Fruit fly (Drosophila melanogaster) whole organism, wandering third instar larva: ENCODE data around the gene GlnRS.

Experiments used
- Abd-B ChIP-seq: fragments of >200 bp; optimal IDR thresholded peaks from 2 replicates; lab custom pipeline; 2017; ENCODE audit warnings: missing biosample characterization, missing genetic modification characterization
- CG9705 ChIP-seq: fragments of 200-800 bp; sonication (Bioruptor generic); optimal IDR thresholded peaks from 2 replicates; lab custom pipeline; 2018; ENCODE audit warnings: missing biosample characterization, mild to moderate bottlenecking, missing genetic modification characterization
- CrebA ChIP-seq: fragments of 200-800 bp; sonication (Bioruptor generic); optimal IDR thresholded peaks from 2 replicates; lab custom pipeline; 2016; ENCODE audit warnings: missing biosample characterization, mild to moderate bottlenecking, missing genetic modification characterization, borderline replicate concordance
- Dif ChIP-seq: fragments of 200-275, 200-300 bp; sonication (Bioruptor generic); optimal IDR thresholded peaks from 2 replicates; lab custom pipeline; 2018; ENCODE audit warnings: missing biosample characterization, missing genetic modification characterization; ENCODE audit not compliant: partially characterized antibody
- HLH106 ChIP-seq: fragments of 200-800 bp; optimal IDR thresholded peaks from 3 replicates; lab custom pipeline; 2019; ENCODE audit warnings: missing biosample characterization, mild to moderate bottlenecking, missing genetic modification characterization, moderate library complexity
- Hnf4 ChIP-seq: fragments of 200-800 bp; sonication (Bioruptor generic); optimal IDR thresholded peaks from 2 replicates; lab custom pipeline; 2016; ENCODE audit warnings: missing biosample characterization, mild to moderate bottlenecking, missing genetic modification characterization
- Hr78 ChIP-seq: fragments of >200 bp; optimal IDR thresholded peaks from 2 replicates; lab custom pipeline; 2017; ENCODE audit warnings: missing biosample characterization, missing genetic modification characterization
- Hr83 ChIP-seq: fragments of 200-300 bp; sonication (Bioruptor generic); optimal IDR thresholded peaks from 2 replicates; lab custom pipeline; 2016; ENCODE audit warnings: missing biosample characterization, mild to moderate bottlenecking, missing genetic modification characterization, moderate library complexity; ENCODE audit not compliant: poor library complexity, severe bottlenecking
- Jra ChIP-seq: sonication (Bioruptor generic); optimal IDR thresholded peaks from 2 replicates; lab custom pipeline; 2016; ENCODE audit warnings: missing biosample characterization, missing genetic modification characterization
- Mio ChIP-seq: sonication (Bioruptor generic); optimal IDR thresholded peaks from 2 replicates; lab custom pipeline; 2016; ENCODE audit warnings: missing biosample characterization, missing genetic modification characterization
- N ChIP-seq: fragments of >200 bp; optimal IDR thresholded peaks from 2 replicates; lab custom pipeline; 2018; ENCODE audit warnings: missing biosample characterization, missing external identifiers, missing genetic modification characterization
- OdsH ChIP-seq: fragments of 200-800 bp; sonication (Bioruptor generic); optimal IDR thresholded peaks from 2 replicates; lab custom pipeline; 2016; ENCODE audit warnings: missing biosample characterization, mild to moderate bottlenecking, missing genetic modification characterization
- Rel ChIP-seq, 2 experiments: fragments of 200-800 bp; sonication (Bioruptor generic) in 1 of 2; optimal IDR thresholded peaks; 2 replicates in 1 of 2; 3 replicates in 1 of 2; lab custom pipeline; 2016 to 2019; ENCODE audit warnings: mild to moderate bottlenecking in 2 of 2, missing biosample characterization in 2 of 2, missing genetic modification characterization in 2 of 2, moderate library complexity in 1 of 2
- Sp1 ChIP-seq: fragments of 200-800 bp; sonication (Bioruptor generic); optimal IDR thresholded peaks from 3 replicates; lab custom pipeline; 2019; ENCODE audit warnings: missing biosample characterization, mild to moderate bottlenecking, missing genetic modification characterization, moderate library complexity
- Vsx2 ChIP-seq: fragments of 200-300, 225-300 bp; sonication (Bioruptor generic); optimal IDR thresholded peaks from 2 replicates; lab custom pipeline; 2018; ENCODE audit warnings: missing biosample characterization, missing genetic modification characterization; ENCODE audit not compliant: partially characterized antibody
- br ChIP-seq: fragments of 200-800 bp; sonication (Bioruptor generic); optimal IDR thresholded peaks from 2 replicates; lab custom pipeline; 2016; ENCODE audit warnings: missing biosample characterization, missing genetic modification characterization
- brk ChIP-seq: fragments of 200-800 bp; sonication (Bioruptor generic); optimal IDR thresholded peaks from 2 replicates; lab custom pipeline; 2016; ENCODE audit warnings: missing biosample characterization, mild to moderate bottlenecking, missing genetic modification characterization
- dl ChIP-seq, 2 experiments: fragments of 175-275, 200-275 bp in 1 of 2; fragments of 200-275 bp in 1 of 2; sonication (Bioruptor generic); optimal IDR thresholded peaks; lab custom pipeline; 2018; ENCODE audit warnings: mild to moderate bottlenecking in 2 of 2, missing biosample characterization in 2 of 2, missing genetic modification characterization in 2 of 2, moderate library complexity in 2 of 2; ENCODE audit not compliant: partially characterized antibody in 2 of 2, insufficient read depth in 1 of 2
- dsf ChIP-seq: sonication (Bioruptor generic); optimal IDR thresholded peaks from 2 replicates; lab custom pipeline; 2016; ENCODE audit warnings: missing biosample characterization, missing genetic modification characterization, borderline replicate concordance
- ey ChIP-seq: fragments of 200-800 bp; sonication (Bioruptor generic); optimal IDR thresholded peaks from 2 replicates; lab custom pipeline; 2016; ENCODE audit warnings: missing biosample characterization, missing genetic modification characterization
- foxo ChIP-seq, 2 experiments: fragments of 200-800 bp; sonication (Bioruptor generic); optimal IDR thresholded peaks; 2 replicates in 1 of 2; 3 replicates in 1 of 2; lab custom pipeline; 2016 to 2017; ENCODE audit warnings: missing biosample characterization in 2 of 2, missing genetic modification characterization in 2 of 2
- fru ChIP-seq: fragments of 200-800 bp; sonication (Bioruptor generic); optimal IDR thresholded peaks from 3 replicates; lab custom pipeline; 2016; ENCODE audit warnings: missing biosample characterization, mild to moderate bottlenecking, missing genetic modification characterization
- h ChIP-seq: fragments of 200-800 bp; sonication (Bioruptor generic); optimal IDR thresholded peaks from 3 replicates; lab custom pipeline; 2016; ENCODE audit warnings: missing biosample characterization, mild to moderate bottlenecking, missing genetic modification characterization
- pan ChIP-seq: fragments of >200 bp; optimal IDR thresholded peaks from 2 replicates; lab custom pipeline; 2017
- psq ChIP-seq: fragments of 200-800 bp; sonication (Bioruptor generic); optimal IDR thresholded peaks from 3 replicates; lab custom pipeline; 2017; ENCODE audit warnings: missing biosample characterization, mild to moderate bottlenecking, missing genetic modification characterization, moderate library complexity
- rgr ChIP-seq: fragments of 200-800 bp; sonication (Bioruptor generic); optimal IDR thresholded peaks from 3 replicates; lab custom pipeline; 2016; ENCODE audit warnings: missing biosample characterization, mild to moderate bottlenecking, missing genetic modification characterization
- sage ChIP-seq: fragments of 200-800 bp; sonication (Bioruptor generic); optimal IDR thresholded peaks from 2 replicates; lab custom pipeline; 2016; ENCODE audit warnings: missing biosample characterization, mild to moderate bottlenecking, missing genetic modification characterization
- sv ChIP-seq: fragments of 200-800 bp; sonication (Bioruptor generic); optimal IDR thresholded peaks from 3 replicates; lab custom pipeline; 2016; ENCODE audit warnings: missing biosample characterization, missing genetic modification characterization
- woc ChIP-seq: sonication (Bioruptor generic); optimal IDR thresholded peaks from 2 replicates; lab custom pipeline; 2016; ENCODE audit warnings: missing biosample characterization, mild to moderate bottlenecking, missing genetic modification characterization

Gene GlnRS

DNA sequence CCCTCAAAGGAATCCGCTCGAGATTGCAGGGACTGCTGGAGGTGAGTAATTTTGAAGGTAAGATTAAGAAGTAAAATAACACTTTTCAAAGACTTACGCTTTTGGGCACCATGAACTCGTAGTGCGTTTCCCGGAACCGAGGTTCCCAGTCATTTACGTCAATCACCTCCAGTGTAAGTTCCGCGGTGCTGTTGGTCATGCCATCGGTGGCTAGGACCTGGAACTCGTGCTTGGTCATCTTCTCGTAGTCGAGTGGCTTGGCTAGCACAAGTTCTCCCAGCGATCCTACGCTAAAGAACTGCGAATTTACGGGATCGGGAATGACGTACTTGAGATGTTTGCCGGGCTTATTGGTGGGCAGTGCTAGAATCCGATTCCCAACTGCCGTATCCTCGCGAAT lies 40.0 kb downstream of the GlnRS start:
- TF ChIP-seq CG9705 (GFP tag; lab: Kevin White, UChicago) (no peak), Hr78 (GFP tag; lab: Kevin White, UChicago) (no peak), dl (GFP tag; optimal IDR thresholded peaks at IDR 0.05; lab: Kevin White, UChicago; ENCODE audit: insufficient read depth in 1 of 2, partially characterized antibody in 2 of 2) (no peak), OdsH (GFP tag; lab: Kevin White, UChicago) (no peak), sv (GFP tag; lab: Kevin White, UChicago) (no peak), Dif (GFP tag; lab: Kevin White, UChicago) (no peak), CrebA (GFP tag; lab: Kevin White, UChicago) (no peak), dsf (GFP tag; lab: Kevin White, UChicago) (no peak), ey (GFP tag; lab: Kevin White, UChicago) (no peak)
- TF ChIP-seq, all 38 proteins: peak for 0

DNA sequence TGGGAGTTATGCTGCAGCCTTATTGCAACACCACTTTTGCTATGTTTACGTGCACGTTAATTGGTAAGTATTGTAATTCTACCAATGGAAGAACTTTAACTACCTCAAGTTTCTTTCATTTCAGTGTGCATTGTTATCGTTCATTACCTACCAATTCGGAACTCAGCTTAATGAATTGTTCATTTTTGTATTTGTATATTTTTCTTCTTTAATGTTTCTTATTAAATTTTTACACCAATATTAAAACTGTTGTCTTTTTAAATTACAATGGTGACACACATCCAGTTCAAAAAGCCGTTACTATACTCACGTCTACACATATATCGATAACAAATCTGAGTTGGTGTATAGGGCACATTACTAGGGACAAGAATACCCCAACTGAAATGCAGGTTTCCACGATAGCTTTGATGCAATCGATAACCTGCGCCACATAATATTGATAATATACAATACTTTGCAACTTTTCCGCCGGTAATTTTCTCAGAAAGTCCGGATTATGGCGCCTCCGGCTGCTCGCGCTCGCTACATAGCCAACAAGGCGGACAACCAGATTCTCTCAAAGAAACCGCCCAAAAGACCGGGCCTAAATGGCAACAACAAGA lies 44.2 kb downstream of the GlnRS start, which contains the start of gene Alg9:
Alg9 (plus strand) TSS at position 387 of the 605 bp plus-strand sequence.
- peak; percentile 71 for TF ChIP-seq Hr83 (GFP tag; lab: Kevin White, UChicago)
- TF ChIP-seq sage (GFP tag; lab: Kevin White, UChicago) = no peak
- peak; percentile 92 for TF ChIP-seq N (GFP tag; lab: Kevin White, UChicago)
- TF ChIP-seq rgr (GFP tag; lab: Kevin White, UChicago) = no peak
- peak; percentile 47 for TF ChIP-seq Hr78 (GFP tag; lab: Kevin White, UChicago)

DNA sequence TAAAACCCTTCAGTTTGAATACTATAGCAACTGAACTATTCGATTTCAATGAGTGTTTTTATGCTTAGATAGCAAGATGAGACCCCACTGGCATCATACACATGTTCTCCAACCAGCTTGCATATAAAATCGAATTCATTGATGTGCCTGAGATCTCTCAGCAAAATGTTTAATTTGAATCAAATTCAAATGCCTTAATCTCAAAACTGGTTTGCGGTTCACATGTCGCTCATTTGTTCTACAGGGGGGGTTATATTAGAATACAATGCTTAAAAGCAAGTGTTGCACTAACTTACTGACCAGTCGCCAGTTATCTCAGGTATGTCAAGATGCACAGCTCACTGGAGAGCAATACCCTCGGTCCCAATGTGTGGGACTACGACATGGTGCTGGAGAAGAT lies 46.5 kb downstream of the GlnRS start, which contains the start of gene CG31103:
CG31103 (plus strand) TSS at position 301 of the 400 bp plus-strand sequence.
- TF ChIP-seq rgr (GFP tag; lab: Kevin White, UChicago) = no peak
- no peak for TF ChIP-seq CrebA (GFP tag; lab: Kevin White, UChicago)
- TF ChIP-seq brk = no peak
- TF ChIP-seq pan = no peak
- TF ChIP-seq sv (GFP tag; lab: Kevin White, UChicago) = no peak
- no peak for TF ChIP-seq Sp1 (GFP tag; lab: Kevin White, UChicago)

DNA sequence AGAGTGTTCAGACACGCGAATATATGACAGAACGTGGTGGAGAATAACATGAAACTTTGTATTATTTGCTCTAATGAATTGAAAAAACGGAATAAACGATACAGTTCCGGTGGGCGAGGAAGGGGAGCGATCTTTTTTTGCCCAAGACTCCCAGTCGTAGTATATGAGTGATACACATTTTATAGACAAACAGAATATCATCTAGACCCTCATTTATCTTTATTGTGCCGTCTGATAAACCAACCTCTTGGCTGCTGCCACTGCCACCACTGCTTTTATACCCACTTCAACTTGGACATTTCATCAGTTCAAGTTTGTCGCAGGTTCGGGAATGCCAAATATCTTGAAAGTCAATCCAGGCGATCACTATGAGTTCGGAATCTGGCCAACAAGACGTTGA lies 49.5 kb downstream of the GlnRS start, which contains the start of gene CG31106:
CG31106 (plus strand) TSS at position 301 of the 400 bp plus-strand sequence.
- TF ChIP-seq sage (GFP tag; lab: Kevin White, UChicago) (no peak), dl (GFP tag; optimal IDR thresholded peaks at IDR 0.05; lab: Kevin White, UChicago; ENCODE audit: insufficient read depth in 1 of 2, partially characterized antibody in 2 of 2) (no peak), Jra (GFP tag; lab: Kevin White, UChicago) (no peak), Hnf4 (GFP tag; lab: Kevin White, UChicago) (no peak), brk (no peak), woc (GFP tag; lab: Kevin White, UChicago) (no peak), CrebA (GFP tag; lab: Kevin White, UChicago) (no peak), OdsH (GFP tag; lab: Kevin White, UChicago) (no peak), Hr78 (GFP tag; lab: Kevin White, UChicago) (no peak), Mio (no peak), Rel (GFP tag; optimal IDR thresholded peaks at IDR 0.05; lab: Kevin White, UChicago) (no peak), Rel (tag; optimal IDR thresholded peaks at IDR 0.05; lab: Kevin White, UChicago) (no peak), CG9705 (GFP tag; lab: Kevin White, UChicago) (no peak), HLH106 (tag; lab: Kevin White, UChicago) (no peak), Abd-B (GFP tag; lab: Kevin White, UChicago) (no peak), psq (GFP tag; lab: Kevin White, UChicago) (no peak), Vsx2 (no peak), sv (GFP tag; lab: Kevin White, UChicago) (no peak), Hr83 (GFP tag; lab: Kevin White, UChicago) (no peak)

DNA sequence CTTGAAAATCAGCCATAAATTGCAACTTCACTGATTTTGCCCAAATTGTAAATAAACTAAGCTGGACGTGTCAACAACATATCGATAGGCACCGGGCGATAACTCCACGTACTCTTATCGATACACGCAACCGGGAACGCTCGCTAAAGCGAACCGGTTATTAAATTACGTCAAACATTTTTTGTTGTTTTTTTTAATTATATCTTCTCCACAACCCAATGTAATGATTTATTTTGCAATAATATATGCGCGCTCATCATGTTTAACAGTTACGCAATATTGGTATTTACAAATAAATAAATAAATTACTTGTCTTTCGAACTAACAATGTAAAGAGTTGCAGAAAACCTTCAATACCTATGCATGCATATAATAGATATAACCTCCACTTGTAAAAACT lies 50.4 kb downstream of the GlnRS start, which contains the start of gene Saysd1:
Saysd1 (minus strand) TSS at position 66 of the 400 bp plus-strand sequence.
- TF ChIP-seq OdsH (GFP tag; lab: Kevin White, UChicago) = no peak
- no peak for TF ChIP-seq Hr78 (GFP tag; lab: Kevin White, UChicago)
- peak; percentile 44 for TF ChIP-seq Hnf4 (GFP tag; lab: Kevin White, UChicago)
- peak; percentile 65 for TF ChIP-seq woc (GFP tag; lab: Kevin White, UChicago)
- no peak for TF ChIP-seq rgr (GFP tag; lab: Kevin White, UChicago)
- peak; percentile 33 for TF ChIP-seq Hr83 (GFP tag; lab: Kevin White, UChicago)
- peak in 1 of 2 experiments; percentile 53 for TF ChIP-seq foxo (GFP tag; optimal IDR thresholded peaks at IDR 0.05; lab: Kevin White, UChicago)
- no peak for TF ChIP-seq sage (GFP tag; lab: Kevin White, UChicago)
- TF ChIP-seq Jra (GFP tag; lab: Kevin White, UChicago) = peak; percentile 5
- peak; percentile 8 for TF ChIP-seq HLH106 (tag; lab: Kevin White, UChicago)
- TF ChIP-seq br (GFP tag; lab: Kevin White, UChicago) = peak; percentile 8
- TF ChIP-seq fru (GFP tag; lab: Kevin White, UChicago) = peak; percentile 24
- TF ChIP-seq ey (GFP tag; lab: Kevin White, UChicago) = no peak
- TF ChIP-seq h = peak; percentile 48
- TF ChIP-seq brk = peak; percentile 29
